Worm (Caenorhabditis elegans) whole organism, L3 larva: ENCODE data around the gene gcn-1.

ENCODE experiments used
- elt-1 ChIP-seq: fragments of 150-350 bp; optimal IDR thresholded peaks from 2 replicates; lab custom pipeline; 2014; ENCODE audit warnings: missing biosample characterization, missing genetic modification characterization
- elt-3 ChIP-seq, 3 experiments: fragments of 150-350 bp in 1 of 3; sonication (generic microtip) in 2 of 3; optimal IDR thresholded peaks; 2 replicates in 2 of 3; 4 replicates in 1 of 3; lab custom pipeline; 2014 to 2017; ENCODE audit warnings: missing biosample characterization in 3 of 3, missing genetic modification characterization in 3 of 3
- fkh-10 ChIP-seq: sonication (generic microtip); optimal IDR thresholded peaks from 2 replicates; lab custom pipeline; 2017; ENCODE audit warnings: missing biosample characterization, missing genetic modification reagents, missing genetic modification characterization
- lin-15B ChIP-seq: fragments of 150-350 bp; optimal IDR thresholded peaks from 2 replicates; lab custom pipeline; 2014; ENCODE audit warnings: missing biosample characterization, missing genetic modification characterization
- nhr-12 ChIP-seq: fragments of 150-350 bp; optimal IDR thresholded peaks from 2 replicates; lab custom pipeline; 2014; ENCODE audit warnings: missing biosample characterization, missing genetic modification characterization
- nhr-23 ChIP-seq: fragments of 150-350 bp; optimal IDR thresholded peaks from 2 replicates; lab custom pipeline; 2014; ENCODE audit warnings: missing biosample characterization, missing genetic modification reagents, missing genetic modification characterization
- nhr-237 ChIP-seq: fragments of 150-350 bp; optimal IDR thresholded peaks from 2 replicates; lab custom pipeline; 2014; ENCODE audit warnings: missing biosample characterization, missing genetic modification characterization
- nhr-28 ChIP-seq: fragments of 150-350 bp; optimal IDR thresholded peaks from 2 replicates; lab custom pipeline; 2014; ENCODE audit warnings: missing biosample characterization, missing genetic modification characterization
- snpc-4 ChIP-seq: fragments of 150-350 bp; optimal IDR thresholded peaks from 2 replicates; lab custom pipeline; 2014; ENCODE audit warnings: missing biosample characterization, missing genetic modification characterization
- unc-39 ChIP-seq: sonication (generic microtip); optimal IDR thresholded peaks from 4 replicates; lab custom pipeline; 2017; ENCODE audit warnings: missing biosample characterization, missing genetic modification characterization
- unc-62 ChIP-seq: fragments of 150-350 bp; sonication (generic microtip); optimal IDR thresholded peaks from 4 replicates; lab custom pipeline; 2014; ENCODE audit warnings: missing biosample characterization, missing genetic modification reagents, missing genetic modification characterization
- ztf-11 ChIP-seq: fragments of 150-350 bp; optimal IDR thresholded peaks from 2 replicates; lab custom pipeline; 2014; ENCODE audit warnings: missing biosample characterization, missing genetic modification characterization

ce11 chrIII:2111376-2111775, 40.4 kb upstream of the gcn-1 start:
- TF ChIP-seq lin-15B (no peak), nhr-23 (no peak), elt-3 (tag; optimal IDR thresholded peaks at IDR 0.05; lab: Kevin White, UChicago) (no peak), nhr-12 (tag; lab: Kevin White, UChicago) (no peak), ztf-11 (tag; lab: Kevin White, UChicago) (no peak), unc-39 (no peak), snpc-4 (tag; lab: Kevin White, UChicago) (no peak), unc-62 (no peak), fkh-10 (GFP tag; lab: Kevin White, UChicago) (no peak), nhr-28 (tag; lab: Kevin White, UChicago) (no peak), nhr-237 (tag; lab: Kevin White, UChicago) (no peak), elt-1 (no peak)
